Worm (Caenorhabditis elegans): ENCODE results near the gene gex-4.

ce11 chrIII:12198135-12198534 lies 20.3 kb downstream of the gex-4 start:
- TF ChIP-seq cebp-1 (GFP tag; IDR thresholded peaks at IDR 0.05) (no peak), cebp-1 (tag; optimal IDR thresholded peaks at IDR 0.05) (no peak), gei-17 (GFP tag; optimal IDR thresholded peaks at IDR 0.05) (no peak), ceh-91 (GFP tag; IDR thresholded peaks at IDR 0.05) (no peak), Y53F4B.3 (GFP tag; IDR thresholded peaks at IDR 0.05) (no peak), D2030.7 (GFP tag; IDR thresholded peaks at IDR 0.05) (no peak)

Measured in whole organism, young adult.